Worm (Caenorhabditis elegans): Measurements from ENCODE around the gene clp-9.

DNA sequence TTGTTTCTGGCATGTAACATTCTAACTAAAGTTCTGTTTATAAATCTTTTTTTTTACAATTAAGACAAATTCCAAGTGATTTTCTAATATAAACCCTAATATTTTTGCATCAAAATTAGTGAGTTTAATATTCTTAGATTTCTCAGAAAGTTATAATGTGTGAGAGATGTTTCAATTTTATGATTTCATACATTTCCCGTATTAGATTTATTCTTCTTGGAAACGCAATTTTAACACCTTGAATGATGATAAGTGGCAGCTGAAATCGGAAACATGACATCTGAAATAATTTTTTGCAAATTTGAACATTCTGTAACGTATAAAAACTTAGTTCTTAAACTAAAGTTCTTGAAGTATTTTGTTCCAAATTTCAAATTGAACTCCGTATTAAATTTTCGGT is 15.4 kb upstream of the clp-9 start:
- TF ChIP-seq rpc-1 (optimal IDR thresholded peaks at IDR 0.05): no peak
- TF ChIP-seq rpc-1 (tag; optimal IDR thresholded peaks at IDR 0.05): no peak
- no peak for TF ChIP-seq nhr-90 (tag; optimal IDR thresholded peaks at IDR 0.05)
- TF ChIP-seq unc-62 (GFP tag; optimal IDR thresholded peaks at IDR 0.05): no peak
- TF ChIP-seq pha-4 (tag; optimal IDR thresholded peaks at IDR 0.05): no peak
- TF ChIP-seq ceh-91 (GFP tag; IDR thresholded peaks at IDR 0.05): no peak
- no peak for TF ChIP-seq lsl-1 (GFP tag; optimal IDR thresholded peaks at IDR 0.05)
- TF ChIP-seq lag-1 (GFP tag; IDR thresholded peaks at IDR 0.05): no peak
- TF ChIP-seq cebp-1 (GFP tag; IDR thresholded peaks at IDR 0.05): no peak
- TF ChIP-seq cebp-1 (tag; optimal IDR thresholded peaks at IDR 0.05): no peak
- no peak for TF ChIP-seq hlh-26 (GFP tag; conservative IDR thresholded peaks at IDR 0.05)
- no peak for TF ChIP-seq madf-8 (GFP tag; conservative IDR thresholded peaks at IDR 0.05)
- TF ChIP-seq efl-1 (GFP tag; optimal IDR thresholded peaks at IDR 0.05): no peak
- TF ChIP-seq aptf-2 (GFP tag; conservative IDR thresholded peaks at IDR 0.05): no peak
- TF ChIP-seq nfyb-1 (GFP tag; IDR thresholded peaks at IDR 0.05): no peak

All from whole organism, young adult.